Fruit fly (Drosophila melanogaster) whole organism: ENCODE measurements around the gene CG42449.

ENCODE experiments used
- CG8478 ChIP-seq: fragments of >200 bp; optimal IDR thresholded peaks from 2 replicates; lab custom pipeline; 2018; ENCODE audit warnings: inconsistent platforms
- Dll ChIP-seq: fragments of >200 bp; optimal IDR thresholded peaks from 2 replicates; lab custom pipeline; 2017
- EcR ChIP-seq, 2 experiments: fragments of >200 bp; optimal IDR thresholded peaks; 2 replicates each; lab custom pipeline; 2017; ENCODE audit warnings: missing biosample characterization in 2 of 2, missing genetic modification characterization in 2 of 2, missing genetic modification reagents in 2 of 2
- pan ChIP-seq: fragments of >200 bp; optimal IDR thresholded peaks from 2 replicates; lab custom pipeline; 2017
- psq ChIP-seq: fragments of >200 bp; optimal IDR thresholded peaks from 2 replicates; lab custom pipeline; 2017
- usp ChIP-seq: fragments of >200 bp; optimal IDR thresholded peaks from 2 replicates; lab custom pipeline; 2017; ENCODE audit warnings: missing biosample characterization, missing genetic modification characterization, mixed read lengths

The CG42449 gene

dm6 chrX:5712966-5713365, 29.9 kb downstream of the CG42449 start:
- TF ChIP-seq pan (no peak), usp (GFP tag; lab: Kevin White, UChicago) (no peak), EcR (GFP tag; optimal IDR thresholded peaks at IDR 0.05; lab: Kevin White, UChicago) (no peak), psq (lab: Kevin White, UChicago) (no peak), Dll (lab: Kevin White, UChicago) (no peak), CG8478 (no peak)

dm6 chrX:5714786-5715185, 31.7 kb downstream of the CG42449 start:
- no peak for TF ChIP-seq usp (GFP tag; lab: Kevin White, UChicago)
- no peak for TF ChIP-seq Dll (lab: Kevin White, UChicago)
- TF ChIP-seq pan, result no peak
- no peak for TF ChIP-seq CG8478
- no peak for TF ChIP-seq EcR (GFP tag; optimal IDR thresholded peaks at IDR 0.05; lab: Kevin White, UChicago)
- TF ChIP-seq psq (lab: Kevin White, UChicago), result no peak

- TF ChIP-seq EcR (GFP tag; optimal IDR thresholded peaks at IDR 0.05; lab: Kevin White, UChicago) (no peak), psq (lab: Kevin White, UChicago) (no peak), usp (GFP tag; lab: Kevin White, UChicago) (no peak), CG8478 (no peak), Dll (lab: Kevin White, UChicago) (no peak), pan (no peak)
These were observed 32.6 kb downstream of the CG42449 start for dm6 chrX:5715455-5716227.

- TF ChIP-seq pan, result no peak
- TF ChIP-seq psq (lab: Kevin White, UChicago), result no peak
- TF ChIP-seq usp (GFP tag; lab: Kevin White, UChicago), result no peak
- no peak for TF ChIP-seq Dll (lab: Kevin White, UChicago)
- TF ChIP-seq CG8478, result no peak
- TF ChIP-seq EcR (GFP tag; optimal IDR thresholded peaks at IDR 0.05; lab: Kevin White, UChicago), result no peak
These were observed 34.9 kb downstream of the CG42449 start, which contains the start of gene CG33080 for dm6 chrX:5717741-5718475. Gene CG33080 (minus strand): TSS chrX:5717778.

dm6 chrX:5718476-5719012, 35.5 kb downstream of the CG42449 start:
- TF ChIP-seq usp (GFP tag; lab: Kevin White, UChicago), result no peak
- no peak for TF ChIP-seq Dll (lab: Kevin White, UChicago)
- TF ChIP-seq EcR (GFP tag; optimal IDR thresholded peaks at IDR 0.05; lab: Kevin White, UChicago), result no peak
- no peak for TF ChIP-seq pan
- TF ChIP-seq CG8478, result no peak
- no peak for TF ChIP-seq psq (lab: Kevin White, UChicago)

- TF ChIP-seq EcR (GFP tag; optimal IDR thresholded peaks at IDR 0.05; lab: Kevin White, UChicago) (no peak), psq (lab: Kevin White, UChicago) (no peak), usp (GFP tag; lab: Kevin White, UChicago) (no peak), CG8478 (no peak), Dll (lab: Kevin White, UChicago) (no peak), pan (no peak)
These were observed 40.5 kb downstream of the CG42449 start for dm6 chrX:5723577-5723976.

dm6 chrX:5724151-5724699, 41.2 kb downstream of the CG42449 start:
- no peak for TF ChIP-seq psq (lab: Kevin White, UChicago)
- TF ChIP-seq CG8478, result no peak
- TF ChIP-seq Dll (lab: Kevin White, UChicago), result no peak

- TF ChIP-seq CG8478 (no peak), usp (GFP tag; lab: Kevin White, UChicago) (no peak), Dll (lab: Kevin White, UChicago) (no peak), EcR (GFP tag; optimal IDR thresholded peaks at IDR 0.05; lab: Kevin White, UChicago) (no peak)
These were observed 41.7 kb downstream of the CG42449 start for dm6 chrX:5724744-5725185.

- TF ChIP-seq Dll (lab: Kevin White, UChicago) (no peak), EcR (GFP tag; optimal IDR thresholded peaks at IDR 0.05; lab: Kevin White, UChicago) (no peak), pan (no peak), psq (lab: Kevin White, UChicago) (no peak), CG8478 (no peak), usp (GFP tag; lab: Kevin White, UChicago) (no peak)
These were observed 49.4 kb downstream of the CG42449 start, which contains the start of gene CG15773 for dm6 chrX:5732440-5732839. Gene CG15773 (plus strand): TSS chrX:5732740.
